Worm (Caenorhabditis elegans) whole organism, L2 larva: ENCODE results near the gene C01G12.5.

ENCODE experiments used
- egl-27 ChIP-seq: sonication (generic microtip); optimal IDR thresholded peaks from 3 replicates; lab custom pipeline; 2017; ENCODE audit warnings: missing biosample characterization, missing genetic modification reagents, missing genetic modification characterization
- lin-13 ChIP-seq: fragments of 150-350 bp; optimal IDR thresholded peaks from 2 replicates; lab custom pipeline; 2014; ENCODE audit warnings: missing biosample characterization, missing genetic modification reagents, missing genetic modification characterization
- mdl-1 ChIP-seq, 2 experiments: fragments of 150-350 bp in 1 of 2; sonication (generic microtip) in 1 of 2; optimal IDR thresholded peaks; 2 replicates each; lab custom pipeline; 2017; ENCODE audit warnings: missing biosample characterization in 2 of 2, missing genetic modification characterization in 2 of 2
- nhr-11 ChIP-seq: fragments of 150-350 bp; optimal IDR thresholded peaks from 2 replicates; lab custom pipeline; 2014; ENCODE audit warnings: missing biosample characterization, missing genetic modification characterization
- nhr-12 ChIP-seq: fragments of 150-350 bp; optimal IDR thresholded peaks from 2 replicates; lab custom pipeline; 2014; ENCODE audit warnings: missing biosample characterization, missing genetic modification characterization
- nhr-23 ChIP-seq: fragments of 150-350 bp; optimal IDR thresholded peaks from 2 replicates; lab custom pipeline; 2014; ENCODE audit warnings: missing biosample characterization, missing genetic modification reagents, missing genetic modification characterization
- nhr-237 ChIP-seq: fragments of 150-350 bp; optimal IDR thresholded peaks from 2 replicates; lab custom pipeline; 2014; ENCODE audit warnings: missing biosample characterization, missing genetic modification characterization
- nhr-25 ChIP-seq: fragments of 150-350 bp; sonication (generic microtip); optimal IDR thresholded peaks from 3 replicates; lab custom pipeline; 2014; ENCODE audit warnings: missing biosample characterization, missing genetic modification characterization
- peb-1 ChIP-seq: fragments of 150-350 bp; optimal IDR thresholded peaks from 2 replicates; lab custom pipeline; 2014; ENCODE audit warnings: missing biosample characterization, missing genetic modification characterization
- skn-1 ChIP-seq: sonication (generic microtip); optimal IDR thresholded peaks from 2 replicates; lab custom pipeline; 2017; ENCODE audit warnings: missing biosample characterization, missing genetic modification characterization
- snpc-4 ChIP-seq: fragments of 150-350 bp; optimal IDR thresholded peaks from 2 replicates; lab custom pipeline; 2014; ENCODE audit warnings: missing biosample characterization, missing genetic modification characterization
- unc-39 ChIP-seq: fragments of 150-350 bp; optimal IDR thresholded peaks from 2 replicates; lab custom pipeline; 2014; ENCODE audit warnings: missing biosample characterization, missing genetic modification characterization
- unc-55 ChIP-seq: fragments of 150-350 bp; sonication (generic microtip); optimal IDR thresholded peaks from 3 replicates; lab custom pipeline; 2014; ENCODE audit warnings: missing biosample characterization, missing genetic modification reagents, missing genetic modification characterization
- unc-62 ChIP-seq: fragments of 150-350 bp; optimal IDR thresholded peaks from 2 replicates; lab custom pipeline; 2014; ENCODE audit warnings: missing biosample characterization, missing genetic modification reagents, missing genetic modification characterization

DNA sequence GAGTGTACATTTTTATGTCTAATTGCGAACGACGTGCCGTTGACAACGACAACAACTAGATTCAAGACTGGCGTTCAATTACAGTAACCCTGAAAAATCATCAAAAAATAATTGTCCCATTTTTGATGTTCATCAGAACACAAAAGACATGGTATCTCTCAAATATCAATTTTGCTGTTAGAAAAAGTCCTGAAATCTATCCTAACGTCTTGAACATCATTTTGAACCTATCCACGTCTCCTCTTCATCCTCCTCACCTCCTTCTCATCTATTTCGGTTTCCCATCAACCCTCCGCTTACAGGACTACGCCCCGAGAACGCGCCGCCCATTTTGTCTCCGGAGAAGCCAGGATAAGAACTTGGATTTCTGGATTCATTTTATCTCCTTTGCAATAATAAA, 28.4 kb upstream of the C01G12.5 start, which contains the start of gene mltn-9:
- TF ChIP-seq nhr-12, result no peak
- TF ChIP-seq egl-27, result no peak
- no peak for TF ChIP-seq nhr-237
- no peak for TF ChIP-seq unc-55 (GFP tag; lab: Kevin White, UChicago)
- no peak for TF ChIP-seq unc-62 (GFP tag; lab: Kevin White, UChicago)
- no peak for TF ChIP-seq nhr-11 (tag; lab: Kevin White, UChicago)
- no peak for TF ChIP-seq peb-1
- no peak for TF ChIP-seq unc-39 (tag; lab: Kevin White, UChicago)
- no peak for TF ChIP-seq snpc-4 (tag; lab: Kevin White, UChicago)
- TF ChIP-seq skn-1 (tag; lab: Kevin White, UChicago), result no peak
- no peak for TF ChIP-seq nhr-25 (tag; lab: Kevin White, UChicago)
- TF ChIP-seq nhr-23 (tag; lab: Kevin White, UChicago), result no peak
- no peak for TF ChIP-seq mdl-1 (tag; optimal IDR thresholded peaks at IDR 0.05; lab: Kevin White, UChicago)
- no peak for TF ChIP-seq lin-13
